Fruit fly (Drosophila melanogaster) whole organism, larva: ENCODE data around the gene CG10993.
A peak's percentile ranks its signal among the peaks of the same experiment; 100 is the strongest.

Source experiments
- noc ChIP-seq: fragments of 200-800 bp; sonication (Bioruptor generic); optimal IDR thresholded peaks from 3 replicates; lab custom pipeline; 2019; ENCODE audit warnings: missing biosample characterization, mild to moderate bottlenecking, missing genetic modification characterization, moderate library complexity

CG10993 gene

dm6 chrX:13778568-13778967 lies 12.3 kb downstream of the CG10993 start:
- no peak for TF ChIP-seq noc (tag; lab: Kevin White, UChicago)

dm6 chrX:13770768-13771167 lies 20.1 kb downstream of the CG10993 start:
- no peak for TF ChIP-seq noc (tag; lab: Kevin White, UChicago)

dm6 chrX:13766495-13766894 lies 24.4 kb downstream of the CG10993 start:
- no peak for TF ChIP-seq noc (tag; lab: Kevin White, UChicago)

dm6 chrX:13765217-13765616 lies 25.7 kb downstream of the CG10993 start:
- no peak for TF ChIP-seq noc (tag; lab: Kevin White, UChicago)

dm6 chrX:13764397-13765119 lies 26.4 kb downstream of the CG10993 start:
- TF ChIP-seq noc (tag; lab: Kevin White, UChicago): peak; percentile 48

- peak; percentile 14 for TF ChIP-seq noc (tag; lab: Kevin White, UChicago)
Observed at dm6 chrX:13762372-13762883, 28.5 kb downstream of the CG10993 start, which contains the start of gene rdgB. TSS of gene rdgB (plus strand) at chrX:13762752.

- no peak for TF ChIP-seq noc (tag; lab: Kevin White, UChicago)
Observed at dm6 chrX:13761762-13762371, 29.0 kb downstream of the CG10993 start.

- no peak for TF ChIP-seq noc (tag; lab: Kevin White, UChicago)
Observed at dm6 chrX:13758989-13759549, 31.8 kb downstream of the CG10993 start, which contains the start of gene Yp3. TSS of gene Yp3 (plus strand) at chrX:13759546.

dm6 chrX:13756776-13757312 lies 34.1 kb downstream of the CG10993 start, which contains the start of the genes CG32625 and Rtc1:
TSS of gene CG32625 (minus strand) at chrX:13756826.
TSS of gene Rtc1 (plus strand) at chrX:13757179.
- TF ChIP-seq noc (tag; lab: Kevin White, UChicago): peak; percentile 38

dm6 chrX:13755152-13755557 lies 35.8 kb downstream of the CG10993 start, which contains the start of gene Pdcd4:
TSS of gene Pdcd4 (minus strand) at chrX:13755406.
- TF ChIP-seq noc (tag; lab: Kevin White, UChicago): no peak

- no peak for TF ChIP-seq noc (tag; lab: Kevin White, UChicago)
Observed at dm6 chrX:13754476-13754875, 36.4 kb downstream of the CG10993 start.

- no peak for TF ChIP-seq noc (tag; lab: Kevin White, UChicago)
Observed at dm6 chrX:13753775-13754174, 37.1 kb downstream of the CG10993 start.

- TF ChIP-seq noc (tag; lab: Kevin White, UChicago): no peak
Observed at dm6 chrX:13753101-13753758, 37.7 kb downstream of the CG10993 start.

- no peak for TF ChIP-seq noc (tag; lab: Kevin White, UChicago)
Observed at dm6 chrX:13752543-13753046, 38.3 kb downstream of the CG10993 start.

- TF ChIP-seq noc (tag; lab: Kevin White, UChicago): no peak
Observed at dm6 chrX:13749873-13750241, 41.1 kb downstream of the CG10993 start.
